Fruit fly (Drosophila melanogaster) whole organism, adult: ENCODE data around the gene udt.
A peak's percentile ranks its signal among the peaks of the same experiment; 100 is the strongest.

ENCODE experiments used
- CG11617 ChIP-seq: fragments of 200-800 bp; sonication (Bioruptor generic); optimal IDR thresholded peaks from 2 replicates; lab custom pipeline; 2017; ENCODE audit warnings: mild to moderate bottlenecking, missing biosample characterization, missing genetic modification reagents, missing genetic modification characterization
- CG12768 ChIP-seq: fragments of 200-800 bp; sonication (Bioruptor generic); optimal IDR thresholded peaks from 2 replicates; lab custom pipeline; 2017; ENCODE audit warnings: missing biosample characterization, missing genetic modification characterization, mild to moderate bottlenecking, moderate library complexity, missing genetic modification reagents
- CG14711 ChIP-seq: fragments of 200-800 bp; sonication (Bioruptor generic); optimal IDR thresholded peaks from 2 replicates; lab custom pipeline; 2018; ENCODE audit warnings: missing biosample characterization, mild to moderate bottlenecking, missing genetic modification characterization, moderate library complexity
- CG1620 ChIP-seq: fragments of 200-800 bp; sonication (Bioruptor generic); optimal IDR thresholded peaks from 2 replicates; lab custom pipeline; 2016; ENCODE audit warnings: missing biosample characterization, missing genetic modification characterization
- CG33017 ChIP-seq: fragments of 200-800 bp; sonication (Bioruptor generic); optimal IDR thresholded peaks from 2 replicates; lab custom pipeline; 2018; ENCODE audit warnings: missing biosample characterization, mild to moderate bottlenecking, missing genetic modification characterization, moderate library complexity
- CG5204 ChIP-seq: fragments of 200-800 bp; sonication (Bioruptor generic); optimal IDR thresholded peaks from 2 replicates; lab custom pipeline; 2016; ENCODE audit warnings: missing biosample characterization, missing genetic modification characterization
- CG7045 ChIP-seq: fragments of 200-800 bp; sonication (Bioruptor generic); optimal IDR thresholded peaks from 2 replicates; lab custom pipeline; 2017; ENCODE audit warnings: missing biosample characterization, mild to moderate bottlenecking, missing genetic modification characterization
- CG7101 ChIP-seq: fragments of 200-800 bp; sonication (Bioruptor generic); optimal IDR thresholded peaks from 2 replicates; lab custom pipeline; 2018; ENCODE audit warnings: missing biosample characterization, mild to moderate bottlenecking, missing genetic modification characterization, moderate library complexity
- Clk ChIP-seq: fragments of 200-800 bp; sonication (Bioruptor generic); optimal IDR thresholded peaks from 2 replicates; lab custom pipeline; 2017; ENCODE audit warnings: missing biosample characterization, missing genetic modification characterization
- Crg-1 ChIP-seq: fragments of 200-800 bp; sonication (Bioruptor generic); optimal IDR thresholded peaks from 2 replicates; lab custom pipeline; 2016; ENCODE audit warnings: missing biosample characterization, missing genetic modification characterization
- Hr96 ChIP-seq: fragments of 200-800 bp; sonication (Bioruptor generic); optimal IDR thresholded peaks from 2 replicates; lab custom pipeline; 2016; ENCODE audit warnings: missing biosample characterization, missing genetic modification characterization
- Mnt ChIP-seq: fragments of 200-800 bp; sonication (Bioruptor generic); optimal IDR thresholded peaks from 2 replicates; lab custom pipeline; 2016; ENCODE audit warnings: missing biosample characterization, mild to moderate bottlenecking, missing genetic modification characterization
- bab1 ChIP-seq: fragments of 200-800 bp; sonication (Bioruptor generic); optimal IDR thresholded peaks from 3 replicates; lab custom pipeline; 2019; ENCODE audit warnings: missing biosample characterization, mild to moderate bottlenecking, missing genetic modification characterization, moderate library complexity
- cic ChIP-seq: fragments of 200-800 bp; sonication (Bioruptor generic); optimal IDR thresholded peaks from 2 replicates; lab custom pipeline; 2017; ENCODE audit warnings: missing biosample characterization, mild to moderate bottlenecking, missing genetic modification characterization, moderate library complexity
- cnc ChIP-seq, 2 experiments: fragments of >200 bp; optimal IDR thresholded peaks; 2 replicates each; lab custom pipeline; 2017
- kay ChIP-seq: fragments of 200-800 bp; sonication (Bioruptor generic); peaks from one replicate; lab custom pipeline; 2016; ENCODE audit warnings: missing biosample characterization, missing genetic modification characterization, borderline replicate concordance
- ovo ChIP-seq: fragments of 200-800 bp; sonication (Bioruptor generic); optimal IDR thresholded peaks from 2 replicates; lab custom pipeline; 2016; ENCODE audit warnings: missing biosample characterization, missing genetic modification characterization
- pad ChIP-seq: fragments of 200-800 bp; sonication (Bioruptor generic); optimal IDR thresholded peaks from 3 replicates; lab custom pipeline; 2017; ENCODE audit warnings: missing biosample characterization, missing genetic modification characterization, mild to moderate bottlenecking, moderate library complexity, missing genetic modification reagents
- tj ChIP-seq: fragments of 200-800 bp; sonication (Bioruptor generic); optimal IDR thresholded peaks from 3 replicates; lab custom pipeline; 2017; ENCODE audit warnings: missing biosample characterization, mild to moderate bottlenecking, missing genetic modification characterization, moderate library complexity
- toe ChIP-seq: fragments of 200-800 bp; sonication (Bioruptor generic); optimal IDR thresholded peaks from 2 replicates; lab custom pipeline; 2016; ENCODE audit warnings: missing biosample characterization, missing genetic modification characterization

The udt gene

DNA sequence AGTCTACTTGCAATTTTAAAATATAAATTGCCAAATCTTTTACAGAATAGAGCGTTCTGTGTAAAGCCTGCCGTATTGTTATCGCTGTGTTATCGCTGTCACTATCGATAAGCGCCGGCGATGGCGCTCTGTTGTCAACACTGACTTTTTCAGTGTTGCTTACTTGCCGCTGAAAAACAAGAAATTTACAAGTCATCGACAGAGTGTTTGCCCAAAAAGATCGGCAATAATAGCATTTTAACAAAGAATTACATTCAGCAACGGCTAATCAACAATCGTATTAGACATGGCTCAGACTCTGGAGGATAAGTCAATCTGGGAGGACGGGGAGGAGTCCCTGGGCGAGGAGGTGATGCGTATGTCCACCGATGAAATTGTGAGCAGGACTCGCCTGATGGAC lies 10.3 kb downstream of the udt start, which contains the start of the genes RanBP3 and Rpt5:
TSS of gene RanBP3 (minus strand) at position 107 of the 400 bp plus-strand sequence.
TSS of gene Rpt5 (plus strand) at position 149 of the 400 bp plus-strand sequence.
- TF ChIP-seq Hr96, result no peak
- peak; percentile 68 for TF ChIP-seq Mnt (GFP tag; lab: Kevin White, UChicago)
- peak; percentile 81 for TF ChIP-seq Crg-1 (GFP tag; lab: Kevin White, UChicago)
- peak; percentile 40 for TF ChIP-seq Clk (GFP tag; lab: Kevin White, UChicago)
- TF ChIP-seq CG12768 (GFP tag; lab: Kevin White, UChicago), result peak; percentile 86
- TF ChIP-seq toe (GFP tag; lab: Kevin White, UChicago), result peak; percentile 26
- no peak for TF ChIP-seq CG5204 (GFP tag; lab: Kevin White, UChicago)
- TF ChIP-seq tj (GFP tag; lab: Kevin White, UChicago), result no peak
- TF ChIP-seq bab1 (GFP tag; lab: Kevin White, UChicago), result peak; percentile 67
- peak; percentile 80 for TF ChIP-seq CG7101 (tag; lab: Kevin White, UChicago)
- no peak for TF ChIP-seq kay (GFP tag; lab: Kevin White, UChicago)
- peak; percentile 56 to 92 for TF ChIP-seq cnc (optimal IDR thresholded peaks at IDR 0.05; lab: Kevin White, UChicago)
- TF ChIP-seq pad (GFP tag; lab: Kevin White, UChicago), result peak; percentile 77
- TF ChIP-seq cic (GFP tag; lab: Kevin White, UChicago), result peak; percentile 37
- TF ChIP-seq CG14711, result peak; percentile 75
- TF ChIP-seq CG11617 (GFP tag; lab: Kevin White, UChicago), result peak; percentile 70
- TF ChIP-seq CG7045 (GFP tag; lab: Kevin White, UChicago), result peak; percentile 55
- TF ChIP-seq ovo (GFP tag; lab: Kevin White, UChicago), result peak; percentile 12
- TF ChIP-seq CG33017, result peak; percentile 59
- TF ChIP-seq CG1620 (GFP tag; lab: Kevin White, UChicago), result peak; percentile 82

DNA sequence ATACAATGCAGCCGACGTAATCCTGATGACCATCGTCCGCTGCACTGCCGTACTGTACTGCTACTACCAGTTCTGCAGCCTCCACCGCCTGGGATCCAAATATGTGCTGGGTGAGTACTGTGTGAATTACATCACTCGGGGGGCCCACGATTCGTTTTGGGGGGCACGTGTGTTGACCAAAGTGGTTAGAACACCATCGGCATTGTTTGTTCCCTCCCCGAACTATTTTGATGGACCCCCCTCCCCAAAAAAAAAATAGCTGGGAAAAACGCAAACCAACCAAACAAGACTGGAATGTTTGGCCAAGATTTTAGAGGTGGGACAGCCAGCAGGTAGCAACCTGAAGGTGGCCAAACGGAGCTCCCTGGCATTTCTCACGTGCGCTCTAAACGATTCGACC lies 15.6 kb downstream of the udt start:
- TF ChIP-seq Mnt (GFP tag; lab: Kevin White, UChicago), result no peak
- no peak for TF ChIP-seq kay (GFP tag; lab: Kevin White, UChicago)
- no peak for TF ChIP-seq CG14711
- no peak for TF ChIP-seq cnc (optimal IDR thresholded peaks at IDR 0.05; lab: Kevin White, UChicago)
- TF ChIP-seq CG7101 (tag; lab: Kevin White, UChicago), result no peak
- no peak for TF ChIP-seq CG7045 (GFP tag; lab: Kevin White, UChicago)
- TF ChIP-seq ovo (GFP tag; lab: Kevin White, UChicago), result no peak
- TF ChIP-seq Hr96, result no peak
- no peak for TF ChIP-seq CG1620 (GFP tag; lab: Kevin White, UChicago)
- no peak for TF ChIP-seq cic (GFP tag; lab: Kevin White, UChicago)
- TF ChIP-seq pad (GFP tag; lab: Kevin White, UChicago), result no peak
- TF ChIP-seq Crg-1 (GFP tag; lab: Kevin White, UChicago), result no peak
- no peak for TF ChIP-seq CG5204 (GFP tag; lab: Kevin White, UChicago)
- no peak for TF ChIP-seq Clk (GFP tag; lab: Kevin White, UChicago)
- no peak for TF ChIP-seq CG11617 (GFP tag; lab: Kevin White, UChicago)
- no peak for TF ChIP-seq CG12768 (GFP tag; lab: Kevin White, UChicago)

- TF ChIP-seq cic (GFP tag; lab: Kevin White, UChicago) (no peak), CG7101 (tag; lab: Kevin White, UChicago) (no peak), toe (GFP tag; lab: Kevin White, UChicago) (no peak), Mnt (GFP tag; lab: Kevin White, UChicago) (no peak), Crg-1 (GFP tag; lab: Kevin White, UChicago) (no peak), CG7045 (GFP tag; lab: Kevin White, UChicago) (no peak), ovo (GFP tag; lab: Kevin White, UChicago) (no peak), kay (GFP tag; lab: Kevin White, UChicago) (no peak), CG11617 (GFP tag; lab: Kevin White, UChicago) (no peak), Hr96 (no peak), Clk (GFP tag; lab: Kevin White, UChicago) (no peak), tj (GFP tag; lab: Kevin White, UChicago) (no peak), bab1 (GFP tag; lab: Kevin White, UChicago) (no peak), CG12768 (GFP tag; lab: Kevin White, UChicago) (no peak)
These were observed 22.1 kb downstream of the udt start for dm6 chr3R:23740968-23741367.

DNA sequence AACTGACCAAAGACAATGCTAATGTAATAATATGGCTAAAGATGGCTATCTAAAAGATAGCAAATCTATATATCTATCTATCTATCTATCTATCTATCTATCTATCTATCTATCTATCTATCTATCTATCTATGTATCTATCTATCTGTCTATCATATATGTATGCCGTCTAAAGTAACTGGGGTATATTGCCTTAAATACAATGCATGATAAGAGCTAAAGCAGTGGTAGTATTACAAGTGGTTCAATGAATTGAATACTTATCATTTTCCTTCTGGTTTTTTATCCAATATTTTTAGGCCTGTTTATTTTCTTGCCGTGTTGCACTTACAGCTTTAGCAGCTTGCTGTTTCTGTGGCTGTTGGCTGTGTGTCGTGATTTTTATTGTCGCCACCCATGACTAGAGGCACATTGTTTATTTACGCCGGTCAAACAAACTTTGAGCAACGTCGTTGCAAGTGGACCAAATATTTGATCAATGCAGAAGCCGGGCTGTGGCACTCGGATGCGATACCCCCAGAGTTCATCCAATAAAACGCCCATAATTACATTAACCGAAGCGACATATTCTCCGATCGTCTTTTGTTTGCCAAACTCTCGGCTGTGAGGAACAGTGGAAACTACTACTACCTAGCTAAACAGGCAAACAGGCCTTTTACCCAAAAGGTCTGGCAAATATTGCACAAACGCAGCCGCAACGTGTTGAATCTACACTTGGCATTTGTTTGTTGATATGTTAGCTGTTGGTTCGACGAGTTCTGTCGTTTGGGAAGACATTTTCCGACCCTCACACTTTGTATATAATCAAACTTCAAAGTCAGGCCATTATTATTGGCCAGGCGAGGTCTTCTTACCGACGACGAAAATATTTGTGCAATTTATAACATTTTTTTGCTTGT lies 25.1 kb downstream of the udt start:
- TF ChIP-seq CG14711 (no peak), CG33017 (no peak), cnc (optimal IDR thresholded peaks at IDR 0.05; lab: Kevin White, UChicago) (no peak), CG7101 (tag; lab: Kevin White, UChicago) (no peak), CG7045 (GFP tag; lab: Kevin White, UChicago) (no peak)

dm6 chr3R:23736365-23736764 lies 26.7 kb downstream of the udt start:
- TF ChIP-seq Mnt (GFP tag; lab: Kevin White, UChicago) (no peak), Hr96 (no peak), toe (GFP tag; lab: Kevin White, UChicago) (no peak), CG11617 (GFP tag; lab: Kevin White, UChicago) (no peak), CG7101 (tag; lab: Kevin White, UChicago) (no peak), CG5204 (GFP tag; lab: Kevin White, UChicago) (no peak), cnc (optimal IDR thresholded peaks at IDR 0.05; lab: Kevin White, UChicago) (no peak), Crg-1 (GFP tag; lab: Kevin White, UChicago) (no peak), CG14711 (no peak), CG7045 (GFP tag; lab: Kevin White, UChicago) (no peak), kay (GFP tag; lab: Kevin White, UChicago) (no peak), pad (GFP tag; lab: Kevin White, UChicago) (no peak), bab1 (GFP tag; lab: Kevin White, UChicago) (no peak), ovo (GFP tag; lab: Kevin White, UChicago) (no peak), CG33017 (no peak), CG12768 (GFP tag; lab: Kevin White, UChicago) (no peak), cic (GFP tag; lab: Kevin White, UChicago) (no peak), Clk (GFP tag; lab: Kevin White, UChicago) (no peak), CG1620 (GFP tag; lab: Kevin White, UChicago) (no peak)
